Fruit fly (Drosophila melanogaster) whole organism, wandering third instar larva: Measurements from ENCODE around the gene Rpn12.

Source experiments
- Abd-B ChIP-seq: fragments of >200 bp; optimal IDR thresholded peaks from 2 replicates; lab custom pipeline; 2017; ENCODE audit warnings: missing biosample characterization, missing genetic modification characterization
- GATAd ChIP-seq: sonication (Bioruptor generic); optimal IDR thresholded peaks from 2 replicates; lab custom pipeline; 2016; ENCODE audit warnings: missing biosample characterization, missing genetic modification characterization
- HLH106 ChIP-seq: fragments of 200-800 bp; optimal IDR thresholded peaks from 3 replicates; lab custom pipeline; 2019; ENCODE audit warnings: missing biosample characterization, mild to moderate bottlenecking, missing genetic modification characterization, moderate library complexity
- Hr78 ChIP-seq: fragments of >200 bp; optimal IDR thresholded peaks from 2 replicates; lab custom pipeline; 2017; ENCODE audit warnings: missing biosample characterization, missing genetic modification characterization
- Rel ChIP-seq, 2 experiments: fragments of 200-800 bp; sonication (Bioruptor generic) in 1 of 2; optimal IDR thresholded peaks; 2 replicates in 1 of 2; 3 replicates in 1 of 2; lab custom pipeline; 2016 to 2019; ENCODE audit warnings: mild to moderate bottlenecking in 2 of 2, missing biosample characterization in 2 of 2, missing genetic modification characterization in 2 of 2, moderate library complexity in 1 of 2
- h ChIP-seq: fragments of 200-800 bp; sonication (Bioruptor generic); optimal IDR thresholded peaks from 3 replicates; lab custom pipeline; 2016; ENCODE audit warnings: missing biosample characterization, mild to moderate bottlenecking, missing genetic modification characterization
- pan ChIP-seq: fragments of >200 bp; optimal IDR thresholded peaks from 2 replicates; lab custom pipeline; 2017
- psq ChIP-seq: fragments of 200-800 bp; sonication (Bioruptor generic); optimal IDR thresholded peaks from 3 replicates; lab custom pipeline; 2017; ENCODE audit warnings: missing biosample characterization, mild to moderate bottlenecking, missing genetic modification characterization, moderate library complexity
- tai ChIP-seq: sonication (Bioruptor generic); optimal IDR thresholded peaks from 2 replicates; lab custom pipeline; 2016; ENCODE audit warnings: missing biosample characterization, missing genetic modification characterization
- usp ChIP-seq: fragments of >200 bp; optimal IDR thresholded peaks from 2 replicates; lab custom pipeline; 2017; ENCODE audit warnings: missing biosample characterization, missing genetic modification characterization

- TF ChIP-seq h (GFP tag; lab: Kevin White, UChicago), result no peak
- no peak for TF ChIP-seq Abd-B
- no peak for TF ChIP-seq pan (lab: Kevin White, UChicago)
- no peak for TF ChIP-seq Rel (GFP tag; optimal IDR thresholded peaks at IDR 0.05; lab: Kevin White, UChicago)
- peak; percentile 65 for TF ChIP-seq Rel (tag; optimal IDR thresholded peaks at IDR 0.05; lab: Kevin White, UChicago)
- TF ChIP-seq GATAd (GFP tag; lab: Kevin White, UChicago), result no peak
- no peak for TF ChIP-seq HLH106 (tag; lab: Kevin White, UChicago)
- no peak for TF ChIP-seq psq
- no peak for TF ChIP-seq usp (GFP tag; lab: Kevin White, UChicago)
- TF ChIP-seq tai, result no peak
- no peak for TF ChIP-seq Hr78
Observed at dm6 chr3L:16594922-16595518, 12.2 kb downstream of the Rpn12 start, which contains the start of the genes spd-2 and Apl.
